Worm (Caenorhabditis elegans) whole organism, L2 larva: ENCODE results near the gene M04B2.2.

ENCODE experiments used
- C34F6.9 ChIP-seq: fragments of 150-350 bp; optimal IDR thresholded peaks from 2 replicates; lab custom pipeline; 2014; ENCODE audit warnings: missing biosample characterization, missing genetic modification characterization
- F13H6.1 ChIP-seq: sonication (generic microtip); optimal IDR thresholded peaks from 2 replicates; lab custom pipeline; 2016; ENCODE audit warnings: missing genetic modification characterization, missing compliant biosample characterization
- R02D3.7 ChIP-seq: fragments of 150-350 bp; optimal IDR thresholded peaks from 2 replicates; lab custom pipeline; 2014; ENCODE audit warnings: missing biosample characterization, missing genetic modification characterization
- Y55F3AM.14 ChIP-seq: fragments of 200-800 bp; sonication (Bioruptor generic); optimal IDR thresholded peaks from 2 replicates; lab custom pipeline; 2018; ENCODE audit warnings: mild to moderate bottlenecking, missing genetic modification characterization, missing compliant biosample characterization
- ZK546.5 ChIP-seq: sonication (generic microtip); optimal IDR thresholded peaks from 2 replicates; lab custom pipeline; 2017; ENCODE audit warnings: missing biosample characterization, missing genetic modification characterization
- alr-1 ChIP-seq: fragments of 150-350 bp; optimal IDR thresholded peaks from 2 replicates; lab custom pipeline; 2014; ENCODE audit warnings: missing biosample characterization, missing genetic modification characterization
- blmp-1 ChIP-seq: sonication (generic microtip); optimal IDR thresholded peaks from 2 replicates; lab custom pipeline; 2017; ENCODE audit warnings: missing genetic modification characterization, mild to moderate bottlenecking, missing compliant biosample characterization, antibody characterized with exemption, moderate library complexity; ENCODE audit not compliant: insufficient read depth
- ceh-16 ChIP-seq: fragments of 150-350 bp; optimal IDR thresholded peaks from 2 replicates; lab custom pipeline; 2014; ENCODE audit warnings: missing biosample characterization, missing genetic modification characterization
- ceh-82 ChIP-seq: fragments of 150-350 bp; optimal IDR thresholded peaks from 2 replicates; lab custom pipeline; 2014; ENCODE audit warnings: missing biosample characterization, missing genetic modification characterization
- crh-2 ChIP-seq: sonication (generic microtip); optimal IDR thresholded peaks from 2 replicates; lab custom pipeline; 2017; ENCODE audit warnings: missing biosample characterization, missing genetic modification characterization
- egl-27 ChIP-seq: sonication (generic microtip); optimal IDR thresholded peaks from 3 replicates; lab custom pipeline; 2017; ENCODE audit warnings: missing biosample characterization, missing genetic modification reagents, missing genetic modification characterization
- elt-1 ChIP-seq: fragments of 150-350 bp; optimal IDR thresholded peaks from 2 replicates; lab custom pipeline; 2014; ENCODE audit warnings: missing biosample characterization, missing genetic modification characterization
- elt-3 ChIP-seq: sonication (generic microtip); optimal IDR thresholded peaks from 2 replicates; lab custom pipeline; 2017; ENCODE audit warnings: missing biosample characterization, missing genetic modification characterization
- fos-1 ChIP-seq: fragments of 150-350 bp; optimal IDR thresholded peaks from 2 replicates; lab custom pipeline; 2014; ENCODE audit warnings: missing biosample characterization, missing genetic modification characterization
- gmeb-1 ChIP-seq: fragments of 150-350 bp; optimal IDR thresholded peaks from 2 replicates; lab custom pipeline; 2014; ENCODE audit warnings: missing biosample characterization, missing genetic modification characterization
- lin-11 ChIP-seq: fragments of 150-350 bp; sonication (generic microtip); optimal IDR thresholded peaks from 2 replicates; lab custom pipeline; 2014; ENCODE audit warnings: missing biosample characterization, missing genetic modification characterization, inconsistent platforms, mixed read lengths
- lin-13 ChIP-seq: fragments of 150-350 bp; optimal IDR thresholded peaks from 2 replicates; lab custom pipeline; 2014; ENCODE audit warnings: missing biosample characterization, missing genetic modification reagents, missing genetic modification characterization
- lin-39 ChIP-seq: fragments of 150-350 bp; optimal IDR thresholded peaks from 2 replicates; lab custom pipeline; 2014; ENCODE audit warnings: missing biosample characterization, missing genetic modification reagents, missing genetic modification characterization
- lsy-2 ChIP-seq, 2 experiments: fragments of 150-350 bp in 1 of 2; sonication (generic microtip) in 1 of 2; optimal IDR thresholded peaks; 2 replicates each; lab custom pipeline; 2014 to 2017; ENCODE audit warnings: missing biosample characterization in 2 of 2, missing genetic modification characterization in 2 of 2
- mbf-1 ChIP-seq: sonication (generic microtip); optimal IDR thresholded peaks from 2 replicates; lab custom pipeline; 2017; ENCODE audit warnings: missing biosample characterization, missing genetic modification characterization
- mdl-1 ChIP-seq, 2 experiments: fragments of 150-350 bp in 1 of 2; sonication (generic microtip) in 1 of 2; optimal IDR thresholded peaks; 2 replicates each; lab custom pipeline; 2017; ENCODE audit warnings: missing biosample characterization in 2 of 2, missing genetic modification characterization in 2 of 2
- nhr-10 ChIP-seq: sonication (generic microtip); optimal IDR thresholded peaks from 2 replicates; lab custom pipeline; 2017; ENCODE audit warnings: missing biosample characterization, missing genetic modification characterization
- nhr-12 ChIP-seq: fragments of 150-350 bp; optimal IDR thresholded peaks from 2 replicates; lab custom pipeline; 2014; ENCODE audit warnings: missing biosample characterization, missing genetic modification characterization
- nhr-129 ChIP-seq: fragments of 150-350 bp; optimal IDR thresholded peaks from 2 replicates; lab custom pipeline; 2014; ENCODE audit warnings: missing biosample characterization, missing genetic modification characterization
- nhr-21 ChIP-seq: fragments of 150-350 bp; optimal IDR thresholded peaks from 2 replicates; lab custom pipeline; 2014; ENCODE audit warnings: missing biosample characterization, missing genetic modification characterization
- nhr-237 ChIP-seq: fragments of 150-350 bp; optimal IDR thresholded peaks from 2 replicates; lab custom pipeline; 2014; ENCODE audit warnings: missing biosample characterization, missing genetic modification characterization
- nhr-25 ChIP-seq: fragments of 150-350 bp; sonication (generic microtip); optimal IDR thresholded peaks from 3 replicates; lab custom pipeline; 2014; ENCODE audit warnings: missing biosample characterization, missing genetic modification characterization
- nhr-6 ChIP-seq: fragments of 150-350 bp; optimal IDR thresholded peaks from 2 replicates; lab custom pipeline; 2014; ENCODE audit warnings: missing biosample characterization, missing genetic modification characterization
- nhr-77 ChIP-seq: fragments of 150-350 bp; optimal IDR thresholded peaks from 2 replicates; lab custom pipeline; 2014; ENCODE audit warnings: missing biosample characterization, missing genetic modification characterization
- sem-4 ChIP-seq: fragments of 150-350 bp; optimal IDR thresholded peaks from 2 replicates; lab custom pipeline; 2014; ENCODE audit warnings: missing biosample characterization, missing genetic modification reagents, missing genetic modification characterization
- skn-1 ChIP-seq: sonication (generic microtip); optimal IDR thresholded peaks from 2 replicates; lab custom pipeline; 2017; ENCODE audit warnings: missing biosample characterization, missing genetic modification characterization
- sma-3 ChIP-seq: sonication (generic microtip); optimal IDR thresholded peaks from 2 replicates; lab custom pipeline; 2016; ENCODE audit warnings: missing genetic modification reagents, missing genetic modification characterization, missing compliant biosample characterization
- sma-9 ChIP-seq, 2 experiments: fragments of 150-350 bp in 1 of 2; sonication (generic microtip) in 1 of 2; optimal IDR thresholded peaks; 2 replicates each; lab custom pipeline; 2014 to 2016; ENCODE audit warnings: missing genetic modification characterization in 2 of 2, mild to moderate bottlenecking in 1 of 2, missing biosample characterization in 1 of 2, missing compliant biosample characterization in 1 of 2, missing genetic modification reagents in 1 of 2, moderate library complexity in 1 of 2
- snpc-4 ChIP-seq: fragments of 150-350 bp; optimal IDR thresholded peaks from 2 replicates; lab custom pipeline; 2014; ENCODE audit warnings: missing biosample characterization, missing genetic modification characterization
- unc-39 ChIP-seq: fragments of 150-350 bp; optimal IDR thresholded peaks from 2 replicates; lab custom pipeline; 2014; ENCODE audit warnings: missing biosample characterization, missing genetic modification characterization
- unc-55 ChIP-seq: fragments of 150-350 bp; sonication (generic microtip); optimal IDR thresholded peaks from 3 replicates; lab custom pipeline; 2014; ENCODE audit warnings: missing biosample characterization, missing genetic modification reagents, missing genetic modification characterization
- unc-62 ChIP-seq: fragments of 150-350 bp; optimal IDR thresholded peaks from 2 replicates; lab custom pipeline; 2014; ENCODE audit warnings: missing biosample characterization, missing genetic modification reagents, missing genetic modification characterization
- zag-1 ChIP-seq: fragments of 150-350 bp; optimal IDR thresholded peaks from 2 replicates; lab custom pipeline; 2014; ENCODE audit warnings: missing biosample characterization, missing genetic modification characterization
- ztf-1 ChIP-seq: fragments of 200-800 bp; sonication (Bioruptor generic); conservative IDR thresholded peaks from 2 replicates; pipeline ENCODE4 v1.3.6; 2022; ENCODE audit warnings: missing genetic modification characterization, missing compliant biosample characterization
- ztf-11 ChIP-seq: sonication (generic microtip); optimal IDR thresholded peaks from 2 replicates; lab custom pipeline; 2017; ENCODE audit warnings: missing biosample characterization, missing genetic modification characterization
- ztf-4 ChIP-seq: fragments of 150-350 bp; optimal IDR thresholded peaks from 2 replicates; lab custom pipeline; 2014; ENCODE audit warnings: missing biosample characterization, missing genetic modification characterization

M04B2.2 gene

ce11 chrIV:11491422-11491821, 36.4 kb upstream of the M04B2.2 start:
- TF ChIP-seq Y55F3AM.14 (GFP tag; lab: Kevin White, UChicago) (peak; percentile 41), R02D3.7 (tag; lab: Kevin White, UChicago) (no peak), lsy-2 (tag; optimal IDR thresholded peaks at IDR 0.05; lab: Kevin White, UChicago) (no peak), unc-55 (GFP tag; lab: Kevin White, UChicago) (no peak), elt-3 (tag; lab: Kevin White, UChicago) (no peak), nhr-129 (peak; percentile 11), lin-13 (GFP tag; lab: Kevin White, UChicago) (no peak), zag-1 (no peak), fos-1 (tag; lab: Kevin White, UChicago) (peak; percentile 56), nhr-10 (tag; lab: Kevin White, UChicago) (no peak), lin-39 (tag; lab: Kevin White, UChicago) (no peak), sma-9 (GFP tag; optimal IDR thresholded peaks at IDR 0.05; lab: Kevin White, UChicago) (peak; percentile 32), sma-9 (tag; optimal IDR thresholded peaks at IDR 0.05; lab: Kevin White, UChicago) (no peak), skn-1 (no peak), lin-11 (tag; lab: Kevin White, UChicago) (no peak), nhr-12 (no peak), nhr-6 (tag; lab: Kevin White, UChicago) (no peak), mbf-1 (tag; lab: Kevin White, UChicago) (no peak), ztf-4 (tag; lab: Kevin White, UChicago) (peak; percentile 17), ztf-11 (tag; lab: Kevin White, UChicago) (no peak), ZK546.5 (tag; lab: Kevin White, UChicago) (no peak), sma-3 (GFP tag; lab: Kevin White, UChicago) (peak; percentile 70), mdl-1 (tag; optimal IDR thresholded peaks at IDR 0.05; lab: Kevin White, UChicago) (no peak), ceh-82 (tag; lab: Kevin White, UChicago) (no peak), elt-1 (tag; lab: Kevin White, UChicago) (no peak), nhr-237 (no peak), nhr-77 (tag; lab: Kevin White, UChicago) (no peak), sem-4 (no peak), nhr-21 (tag; lab: Kevin White, UChicago) (peak; percentile 47), ceh-16 (tag; lab: Kevin White, UChicago) (no peak), blmp-1 (tag; lab: Kevin White, UChicago) (peak; percentile 77), nhr-25 (tag; lab: Kevin White, UChicago) (peak; percentile 78)

- TF ChIP-seq sma-9 (GFP tag; optimal IDR thresholded peaks at IDR 0.05; lab: Kevin White, UChicago) (no peak), sma-9 (tag; optimal IDR thresholded peaks at IDR 0.05; lab: Kevin White, UChicago) (no peak), ZK546.5 (tag; lab: Kevin White, UChicago) (no peak), unc-39 (no peak), sma-3 (GFP tag; lab: Kevin White, UChicago) (no peak), nhr-77 (tag; lab: Kevin White, UChicago) (no peak), zag-1 (no peak), sem-4 (no peak), gmeb-1 (tag; lab: Kevin White, UChicago) (no peak), skn-1 (no peak), F13H6.1 (tag; lab: Kevin White, UChicago) (no peak), nhr-6 (tag; lab: Kevin White, UChicago) (no peak)
Observed at ce11 chrIV:11492345-11492744, 35.5 kb upstream of the M04B2.2 start.

- TF ChIP-seq alr-1 (tag; lab: Kevin White, UChicago) (no peak), mdl-1 (tag; optimal IDR thresholded peaks at IDR 0.05; lab: Kevin White, UChicago) (no peak), unc-62 (GFP tag; lab: Kevin White, UChicago) (no peak), nhr-21 (tag; lab: Kevin White, UChicago) (peak; percentile 9), snpc-4 (no peak), lin-11 (tag; lab: Kevin White, UChicago) (no peak), ceh-16 (tag; lab: Kevin White, UChicago) (no peak), sem-4 (peak; percentile 5)
Observed at ce11 chrIV:11493899-11494298, 34.0 kb upstream of the M04B2.2 start.

ce11 chrIV:11494924-11495323, 32.9 kb upstream of the M04B2.2 start:
- peak in 1 of 2 experiments; percentile 47 for TF ChIP-seq lsy-2 (tag; optimal IDR thresholded peaks at IDR 0.05; lab: Kevin White, UChicago)
- TF ChIP-seq crh-2, result peak; percentile 2
- no peak for TF ChIP-seq ztf-1 (GFP tag; lab: Robert Waterston, UW)
- no peak for TF ChIP-seq nhr-10 (tag; lab: Kevin White, UChicago)
- peak; percentile 12 for TF ChIP-seq F13H6.1 (tag; lab: Kevin White, UChicago)
- TF ChIP-seq nhr-129, result peak; percentile 64
- peak; percentile 60 for TF ChIP-seq zag-1
- TF ChIP-seq unc-55 (GFP tag; lab: Kevin White, UChicago), result peak; percentile 65
- no peak for TF ChIP-seq fos-1 (tag; lab: Kevin White, UChicago)
- TF ChIP-seq sma-9 (GFP tag; optimal IDR thresholded peaks at IDR 0.05; lab: Kevin White, UChicago), result peak; percentile 28
- TF ChIP-seq sma-9 (tag; optimal IDR thresholded peaks at IDR 0.05; lab: Kevin White, UChicago), result no peak
- TF ChIP-seq nhr-25 (tag; lab: Kevin White, UChicago), result no peak
- TF ChIP-seq sem-4, result peak; percentile 40
- peak; percentile 24 for TF ChIP-seq C34F6.9
- no peak for TF ChIP-seq lin-11 (tag; lab: Kevin White, UChicago)
- peak; percentile 14 for TF ChIP-seq egl-27 (tag; lab: Kevin White, UChicago)
